Worm (Caenorhabditis elegans) whole organism, L4/young adult: ENCODE measurements around the gene fbxb-99.
"Not testable (repeated sequence)": the region's sequence is repeated elsewhere in the genome, so short reads cannot be mapped to it uniquely, and the experiment has no call there.

Source experiments
- W03F9.2 ChIP-seq: fragments of 150-350 bp; optimal IDR thresholded peaks from 2 replicates; lab custom pipeline; 2014; ENCODE audit warnings: missing biosample characterization, missing genetic modification characterization
- dao-5 ChIP-seq: sonication (generic microtip); optimal IDR thresholded peaks from 2 replicates; lab custom pipeline; 2016; ENCODE audit warnings: missing genotype, missing genetic modification characterization, moderate library complexity, missing compliant biosample characterization
- him-1 ChIP-seq: sonication (generic microtip); optimal IDR thresholded peaks from 2 replicates; lab custom pipeline; 2016; ENCODE audit warnings: missing genotype, missing genetic modification reagents, missing genetic modification characterization, missing compliant biosample characterization

Gene fbxb-99

DNA sequence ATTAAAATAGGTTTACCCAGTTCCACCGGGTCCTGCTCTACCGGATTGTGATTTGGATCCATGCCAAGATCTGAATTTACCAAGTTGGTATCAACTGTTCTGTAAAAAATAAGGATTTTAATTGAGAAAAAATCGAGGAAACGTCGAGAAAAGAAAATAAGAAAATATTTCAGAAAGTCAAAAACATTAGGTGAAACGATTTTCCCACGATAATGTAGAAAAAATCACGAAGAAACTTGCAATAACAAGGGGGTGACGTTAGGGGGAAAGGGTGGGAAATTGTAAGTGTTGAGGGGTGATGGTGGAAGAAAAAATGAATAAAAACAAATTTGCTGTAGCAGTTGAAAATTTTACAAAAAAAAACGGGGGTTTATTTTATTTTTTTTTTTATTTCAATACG is 20.1 kb downstream of the fbxb-99 start, which contains the start of gene T24E12.10:
TSS of gene T24E12.10 (minus strand) at position 101 of the 400 bp plus-strand sequence.
- TF ChIP-seq him-1 (tag; lab: Kevin White, UChicago) = no peak
- no peak for TF ChIP-seq dao-5
- no peak for TF ChIP-seq W03F9.2

DNA sequence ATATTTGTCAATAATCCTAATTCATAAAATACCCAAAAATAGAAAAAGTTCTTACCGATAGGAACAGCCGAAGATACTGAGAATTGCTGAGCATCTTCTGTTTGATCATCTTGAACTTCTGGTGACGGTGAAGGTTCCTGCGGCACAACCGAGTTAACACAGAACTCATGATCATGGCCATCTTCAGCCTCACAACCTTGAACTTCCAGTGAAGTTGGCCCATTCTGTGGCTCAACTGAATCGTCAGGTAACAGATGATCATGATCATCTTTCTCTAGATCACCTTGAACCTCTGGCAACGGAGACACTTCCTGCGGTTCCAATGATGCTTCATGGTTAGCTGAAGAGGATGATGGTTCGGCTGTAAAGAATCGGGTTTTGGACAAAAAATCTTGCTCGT is 21.6 kb downstream of the fbxb-99 start:
- TF ChIP-seq dao-5 (no peak), him-1 (tag; lab: Kevin White, UChicago) (no peak), W03F9.2 (no peak)

DNA sequence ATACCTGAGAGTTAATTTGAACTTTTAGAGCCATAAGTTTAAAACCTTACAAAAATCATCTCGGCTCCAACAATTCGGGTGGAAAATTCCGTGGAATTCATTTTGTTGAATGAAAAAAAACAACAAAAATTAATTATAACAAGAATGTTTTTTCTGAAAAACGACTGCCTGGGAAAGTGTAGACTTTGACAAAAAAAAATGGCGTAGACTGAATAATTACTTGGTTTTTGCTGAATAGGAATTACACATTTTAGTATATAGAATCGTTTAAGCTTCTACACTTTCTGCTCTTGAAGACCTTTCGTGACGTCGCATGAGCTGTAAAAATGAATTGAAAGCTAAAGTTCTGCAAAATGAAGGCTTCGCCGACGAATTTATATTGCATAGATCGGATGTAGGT is 28.8 kb downstream of the fbxb-99 start, which contains the start of gene srx-112:
TSS of gene srx-112 (minus strand) at position 101 of the 400 bp plus-strand sequence.
- TF ChIP-seq him-1 (tag; lab: Kevin White, UChicago) = no peak
- no peak for TF ChIP-seq W03F9.2
- TF ChIP-seq dao-5 = no peak

DNA sequence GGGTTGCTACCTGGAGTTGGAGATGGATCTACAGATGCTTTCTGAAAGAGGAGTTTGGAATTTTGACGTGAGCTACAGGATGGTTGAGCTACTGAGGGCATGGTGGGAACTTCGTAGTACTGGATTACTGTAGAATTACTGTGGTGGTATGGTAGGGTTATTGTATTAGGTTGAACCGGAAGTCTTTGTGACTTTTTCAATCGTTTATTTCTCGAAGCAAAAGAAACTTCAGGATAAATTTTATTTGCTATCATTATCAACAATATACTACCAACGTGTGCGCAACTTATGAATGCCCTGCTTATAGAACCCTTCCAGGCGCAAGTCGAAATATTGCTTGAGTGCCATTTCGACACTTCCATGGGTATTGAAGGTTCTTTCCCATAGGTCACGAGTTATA is 31.6 kb downstream of the fbxb-99 start, which contains the start of gene T24E12.6:
TSS of gene T24E12.6 (minus strand) at position 101 of the 400 bp plus-strand sequence.
- TF ChIP-seq dao-5; W03F9.2; him-1 (tag; lab: Kevin White, UChicago): not testable (repeated sequence)

DNA sequence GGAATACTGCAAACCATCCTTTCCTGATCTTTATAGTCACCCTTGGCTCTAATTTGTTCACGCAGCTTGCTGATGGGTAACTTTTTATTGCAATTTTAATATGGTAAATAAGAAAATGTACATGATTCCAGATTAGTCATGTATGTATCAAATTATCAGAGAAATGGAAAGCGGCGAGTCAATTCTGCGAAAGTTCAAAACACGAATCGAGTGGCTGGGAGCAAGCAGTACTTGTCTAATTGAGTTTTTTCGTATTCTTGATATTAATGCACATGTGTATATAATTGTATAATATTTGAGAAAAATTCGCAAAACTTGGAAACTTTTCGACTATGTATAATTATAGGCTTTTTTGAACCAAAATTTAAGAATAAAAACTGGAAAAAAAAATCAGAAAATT is 34.2 kb downstream of the fbxb-99 start, which contains the start of gene T24E12.12:
TSS of gene T24E12.12 (plus strand) at position 281 of the 400 bp plus-strand sequence.
- TF ChIP-seq W03F9.2 = no peak
- no peak for TF ChIP-seq dao-5
- TF ChIP-seq him-1 (tag; lab: Kevin White, UChicago) = no peak

DNA sequence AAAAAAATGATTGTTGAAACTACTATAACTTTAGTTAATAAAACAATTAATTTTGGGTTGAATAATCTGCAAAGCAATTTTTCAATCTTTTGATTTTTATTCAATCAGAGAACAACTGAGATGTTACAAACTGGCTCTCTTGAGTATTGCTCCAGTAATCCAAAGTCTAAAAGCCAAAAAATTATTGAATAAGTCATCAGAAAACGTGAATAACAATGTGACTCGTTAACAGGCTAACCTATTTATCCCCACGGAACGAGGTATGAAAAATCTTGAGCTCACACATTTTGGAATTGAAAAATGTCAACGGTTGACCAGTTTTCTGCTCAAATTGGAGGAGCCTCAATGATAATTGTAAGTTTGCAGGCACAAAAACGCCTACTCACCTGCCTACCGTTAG is 35.7 kb downstream of the fbxb-99 start, which contains the start of gene srx-111:
TSS of gene srx-111 (plus strand) at position 301 of the 400 bp plus-strand sequence.
- TF ChIP-seq him-1 (tag; lab: Kevin White, UChicago) = no peak
- TF ChIP-seq dao-5 = no peak
- TF ChIP-seq W03F9.2 = no peak

DNA sequence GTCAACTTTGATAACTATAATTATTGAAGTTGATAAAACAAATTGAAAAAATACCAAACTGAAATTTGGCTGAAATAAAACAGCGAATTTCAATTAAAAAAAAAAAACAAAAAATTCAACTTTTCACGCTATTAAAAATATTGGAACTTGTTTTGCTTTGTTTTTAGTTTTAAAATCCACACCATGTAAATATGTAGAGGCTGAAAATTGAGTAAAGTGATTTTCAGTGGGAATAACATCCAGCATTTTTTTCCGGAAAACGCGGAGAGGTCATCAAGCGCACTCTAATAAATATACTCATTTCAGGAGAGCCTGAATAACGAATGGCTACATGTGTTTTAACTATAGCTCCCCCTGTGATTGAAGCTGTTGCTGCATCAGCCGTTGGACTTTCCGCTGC is 39.6 kb downstream of the fbxb-99 start, which contains the start of gene rcd-1:
TSS of gene rcd-1 (plus strand) at position 301 of the 400 bp plus-strand sequence.
- TF ChIP-seq dao-5 = no peak
- TF ChIP-seq him-1 (tag; lab: Kevin White, UChicago) = no peak
- TF ChIP-seq W03F9.2 = no peak

DNA sequence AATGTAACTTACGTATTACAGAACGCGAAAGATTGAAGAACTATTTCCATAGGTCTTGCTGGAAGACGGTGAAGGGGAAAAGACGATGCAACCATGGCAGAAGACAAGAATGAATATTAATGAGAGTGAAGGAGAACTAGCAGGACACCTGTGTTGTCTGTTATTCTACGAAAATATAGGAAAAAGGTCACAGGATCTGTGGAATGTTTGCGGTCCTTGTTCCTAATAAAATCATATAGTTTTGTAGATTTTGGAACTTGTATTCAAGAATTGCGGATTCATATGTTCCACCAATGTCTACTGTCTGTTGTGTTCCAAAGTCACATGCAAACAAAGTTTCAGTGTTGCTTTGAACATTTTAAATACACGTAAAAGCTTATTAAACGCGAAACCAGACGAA is 41.1 kb downstream of the fbxb-99 start, which contains the start of gene sdz-11:
TSS of gene sdz-11 (minus strand) at position 101 of the 400 bp plus-strand sequence.
- TF ChIP-seq him-1 (tag; lab: Kevin White, UChicago) (no peak), dao-5 (no peak), W03F9.2 (no peak)

DNA sequence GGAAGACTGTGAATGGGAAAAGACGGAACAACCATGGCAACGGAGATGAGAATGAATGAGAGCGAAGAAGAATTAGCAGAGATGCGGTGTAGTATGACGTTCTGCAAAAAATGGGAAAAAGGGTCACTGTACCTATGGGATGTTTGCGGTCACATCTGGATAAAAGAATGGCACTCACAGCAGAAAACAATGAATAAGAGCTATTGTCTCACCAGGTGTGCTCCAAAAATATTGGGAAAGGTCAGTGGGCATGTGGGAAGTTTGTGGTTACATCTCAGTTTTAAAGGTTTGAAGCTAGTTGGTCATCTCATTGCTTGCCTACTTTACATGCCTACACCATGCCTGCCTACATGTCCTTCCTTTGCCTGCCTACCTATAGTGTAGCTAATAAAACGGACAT is 42.6 kb downstream of the fbxb-99 start, which contains the start of gene fbxb-91:
TSS of gene fbxb-91 (minus strand) at position 101 of the 400 bp plus-strand sequence.
- no peak for TF ChIP-seq dao-5
- no peak for TF ChIP-seq him-1 (tag; lab: Kevin White, UChicago)
- TF ChIP-seq W03F9.2 = no peak

DNA sequence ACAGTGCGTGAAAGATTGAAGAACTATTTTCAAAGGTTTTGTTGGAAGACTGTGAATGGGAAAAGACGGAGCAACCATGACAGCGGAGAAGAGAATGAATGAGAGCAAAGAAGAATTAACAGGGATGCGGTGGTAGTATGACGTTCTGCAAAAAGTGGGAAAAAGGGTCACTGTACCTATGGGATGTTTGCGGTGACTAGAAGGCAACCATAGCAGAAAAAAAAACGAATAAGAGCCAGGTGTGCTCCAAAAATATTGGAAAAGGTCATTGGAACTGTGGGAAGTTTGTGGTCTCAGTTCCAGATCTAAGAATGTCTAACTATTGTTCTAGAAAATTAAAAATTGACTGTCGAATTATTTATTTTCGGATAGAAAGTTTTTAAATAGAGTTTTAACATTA is 44.5 kb downstream of the fbxb-99 start, which contains the start of gene fbxb-90:
TSS of gene fbxb-90 (minus strand) at position 101 of the 400 bp plus-strand sequence.
- TF ChIP-seq dao-5 (no peak), him-1 (tag; lab: Kevin White, UChicago) (no peak), W03F9.2 (no peak)

DNA sequence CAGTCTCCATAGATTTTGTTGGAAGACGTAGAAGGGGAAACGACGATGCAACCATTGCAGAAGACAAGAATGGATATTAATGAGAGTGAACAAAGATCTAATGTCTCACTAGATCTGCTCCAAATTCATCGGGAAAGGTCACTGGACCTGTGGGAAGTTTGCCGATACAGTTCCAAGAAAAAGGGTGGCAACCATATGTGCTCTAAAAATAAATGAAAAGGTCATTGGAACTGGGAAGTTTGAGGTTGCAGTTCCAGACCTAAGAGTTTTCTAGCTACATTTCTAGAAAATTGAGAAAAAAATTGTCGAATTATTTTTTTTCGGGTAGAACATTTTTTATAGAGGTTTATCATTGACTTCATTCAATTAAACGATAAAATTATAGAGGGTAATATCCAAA is 45.8 kb downstream of the fbxb-99 start, which contains the start of gene fbxb-92:
TSS of gene fbxb-92 (minus strand) at position 101 of the 400 bp plus-strand sequence.
- TF ChIP-seq dao-5 (no peak), W03F9.2 (no peak), him-1 (tag; lab: Kevin White, UChicago) (no peak)

DNA sequence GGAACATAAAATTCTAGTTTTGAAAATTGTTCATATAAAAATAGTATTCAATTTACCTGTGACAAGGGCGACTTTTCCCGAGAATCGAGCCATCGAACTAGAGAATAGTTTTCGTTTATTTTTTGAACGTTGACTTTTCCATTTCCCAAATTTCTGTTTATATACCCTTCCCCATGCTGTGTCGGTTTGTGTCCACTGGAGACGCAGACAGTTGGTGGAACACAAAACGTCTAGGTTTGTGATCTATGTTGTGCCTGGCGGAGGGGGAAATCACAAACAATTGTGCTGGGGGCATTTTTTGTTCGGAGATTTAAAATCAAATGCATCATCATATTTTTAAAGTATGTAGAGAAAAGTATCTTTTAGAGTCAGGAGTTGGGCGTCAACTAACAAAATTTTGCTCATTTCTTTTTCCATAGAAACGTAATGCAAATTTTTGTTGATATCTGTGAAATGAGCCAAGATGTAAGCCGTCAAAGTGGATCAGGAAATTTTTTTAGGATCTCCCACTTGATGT is 49.5 kb downstream of the fbxb-99 start, which contains the start of gene nta-1:
TSS of gene nta-1 (minus strand) at position 131 of the 517 bp plus-strand sequence.
- TF ChIP-seq dao-5 (no peak), W03F9.2 (no peak), him-1 (tag; lab: Kevin White, UChicago) (no peak)
